Fruit fly (Drosophila melanogaster) whole organism, pupa: Measurements from ENCODE around the gene CtsF.

Experiments used
- CG13204 ChIP-seq: fragments of 200-800 bp; sonication (Bioruptor generic); optimal IDR thresholded peaks from 2 replicates; lab custom pipeline; 2018; ENCODE audit warnings: missing biosample characterization, mild to moderate bottlenecking, missing genetic modification characterization, moderate library complexity
- CG14655 ChIP-seq: fragments of 200-800 bp; sonication (Bioruptor generic); optimal IDR thresholded peaks from 3 replicates; lab custom pipeline; 2017; ENCODE audit warnings: mild to moderate bottlenecking, missing biosample characterization, missing genetic modification reagents, missing genetic modification characterization
- CG32121 ChIP-seq: fragments of 200-800 bp; sonication (Bioruptor generic); IDR thresholded peaks from 2 replicates; pipeline ENCODE4 v1.3.6; 2022; ENCODE audit warnings: missing biosample characterization, missing genetic modification characterization
- Pif1B ChIP-seq: fragments of 200-800 bp; sonication (Bioruptor generic); optimal IDR thresholded peaks from 3 replicates; lab custom pipeline; 2016; ENCODE audit warnings: missing biosample characterization, missing genetic modification characterization
- Snoo ChIP-seq: fragments of 200-800 bp; sonication (Bioruptor generic); optimal IDR thresholded peaks from 3 replicates; lab custom pipeline; 2017; ENCODE audit warnings: missing biosample characterization, mild to moderate bottlenecking, missing genetic modification characterization, inconsistent platforms
- gl ChIP-seq: fragments of 200-800 bp; sonication (Bioruptor generic); optimal IDR thresholded peaks from 2 replicates; lab custom pipeline; 2018; ENCODE audit warnings: missing biosample characterization, mild to moderate bottlenecking, missing genetic modification characterization
- rn ChIP-seq: fragments of 200-800 bp; sonication (Bioruptor generic); IDR thresholded peaks from 2 replicates; pipeline ENCODE4 v1.3.6; 2022; ENCODE audit warnings: missing biosample characterization, missing genetic modification characterization

DNA sequence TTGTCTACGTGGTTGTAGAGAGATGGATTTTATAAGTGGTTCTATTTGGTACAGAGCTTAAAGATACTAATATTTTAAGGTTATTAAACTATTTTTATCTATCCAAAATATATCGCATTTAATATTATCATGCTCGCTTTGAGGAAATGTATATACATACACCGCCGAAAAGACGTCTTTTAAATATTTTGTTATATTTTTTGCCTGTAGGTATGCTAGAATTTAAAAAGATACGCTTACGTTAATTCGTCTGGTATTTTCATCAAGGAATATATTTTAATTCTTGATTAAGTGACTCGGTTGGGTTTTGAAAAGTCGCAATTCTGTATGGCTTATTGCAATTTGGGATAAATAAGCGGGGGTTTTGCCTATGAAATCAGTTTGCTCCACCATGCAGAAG lies 16.9 kb upstream of the CtsF start:
- TF ChIP-seq Snoo (tag; lab: Kevin White, UChicago), result no peak
- TF ChIP-seq CG13204 (GFP tag; lab: Kevin White, UChicago), result no peak
- TF ChIP-seq CG32121 (GFP tag; lab: Robert Waterston, UW), result no peak
- TF ChIP-seq rn, result no peak
- TF ChIP-seq gl (tag; lab: Kevin White, UChicago), result no peak
- TF ChIP-seq CG14655 (GFP tag; lab: Kevin White, UChicago), result no peak
- TF ChIP-seq Pif1B (GFP tag; lab: Kevin White, UChicago), result no peak
